Worm (Caenorhabditis elegans): ENCODE measurements around the gene ztf-1.
A peak's percentile ranks its signal among the peaks of the same experiment; 100 is the strongest.

ztf-1 gene

ce11 chrIII:8799964-8800795, 8.0 kb upstream of the ztf-1 start, which contains the start of gene F54F2.6 (continued):
- TF ChIP-seq dsc-1 (tag; optimal IDR thresholded peaks at IDR 0.05) (peak; percentile 89), nhr-71 (tag; optimal IDR thresholded peaks at IDR 0.05) (peak; percentile 98), pax-3 (tag; optimal IDR thresholded peaks at IDR 0.05) (peak; percentile 86), unc-130 (tag; optimal IDR thresholded peaks at IDR 0.05) (peak; percentile 75), hlh-4 (tag; optimal IDR thresholded peaks at IDR 0.05) (no peak), ceh-88 (GFP tag; IDR thresholded peaks at IDR 0.05) (peak; percentile 73), ama-1 (optimal IDR thresholded peaks at IDR 0.05) (no peak), lsy-2 (tag; optimal IDR thresholded peaks at IDR 0.05) (peak; percentile 84 to 89), lir-3 (tag; optimal IDR thresholded peaks at IDR 0.05; ENCODE audit: poor library complexity) (peak; percentile 60), ets-5 (GFP tag; IDR thresholded peaks at IDR 0.05) (no peak), pag-3 (tag; optimal IDR thresholded peaks at IDR 0.05; ENCODE audit: borderline replicate concordance, insufficient read depth) (no peak), Y116A8C.19 (tag; optimal IDR thresholded peaks at IDR 0.05; ENCODE audit: borderline replicate concordance) (no peak), mef-2 (tag; optimal IDR thresholded peaks at IDR 0.05) (peak; percentile 84), unc-86 (tag; optimal IDR thresholded peaks at IDR 0.05) (peak; percentile 98), nhr-47 (tag; optimal IDR thresholded peaks at IDR 0.05) (peak; percentile 94), mab-9 (GFP tag; IDR thresholded peaks at IDR 0.05) (peak; percentile 76), dpl-1 (GFP tag; optimal IDR thresholded peaks at IDR 0.05) (peak; percentile 26 to 60 (median 51)), skn-1 (tag; optimal IDR thresholded peaks at IDR 0.05) (no peak), ceh-63 (GFP tag; optimal IDR thresholded peaks at IDR 0.05) (no peak), lin-15B (tag; optimal IDR thresholded peaks at IDR 0.05) (no peak), sptf-1 (tag; optimal IDR thresholded peaks at IDR 0.05) (no peak), xbp-1 (tag; optimal IDR thresholded peaks at IDR 0.05) (peak; percentile 83), egl-27 (tag; optimal IDR thresholded peaks at IDR 0.05) (peak; percentile 85 to 94), fkh-10 (GFP tag; optimal IDR thresholded peaks at IDR 0.05) (peak; percentile 90), nhr-76 (tag; optimal IDR thresholded peaks at IDR 0.05) (peak; percentile 32), unc-98 (GFP tag; IDR thresholded peaks at IDR 0.05) (no peak; the same call in 1 of the 2 replicates), nhr-19 (GFP tag; conservative IDR thresholded peaks at IDR 0.05) (peak; percentile 90), efl-1 (optimal IDR thresholded peaks at IDR 0.05) (peak; percentile 73 to 79), efl-1 (GFP tag; optimal IDR thresholded peaks at IDR 0.05 in 1 of 2) (peak; percentile 22 to 95), C16A3.4 (tag; optimal IDR thresholded peaks at IDR 0.05) (peak; percentile 73), elt-2 (tag; optimal IDR thresholded peaks at IDR 0.05) (peak; percentile 71), snpc-4 (tag; optimal IDR thresholded peaks at IDR 0.05) (peak; percentile 62), fkh-4 (tag; optimal IDR thresholded peaks at IDR 0.05; ENCODE audit: borderline replicate concordance) (peak; percentile 79), nhr-84 (tag; optimal IDR thresholded peaks at IDR 0.05) (no peak), nhr-237 (tag; optimal IDR thresholded peaks at IDR 0.05) (no peak), ceh-90 (tag; optimal IDR thresholded peaks at IDR 0.05) (peak; percentile 17), ces-1 (GFP tag; optimal IDR thresholded peaks at IDR 0.05) (no peak), tlp-1 (tag; optimal IDR thresholded peaks at IDR 0.05) (no peak), lin-35 (GFP tag; optimal IDR thresholded peaks at IDR 0.05) (peak; percentile 61 to 67)

ce11 chrIII:8797211-8797733, 5.1 kb upstream of the ztf-1 start:
- TF ChIP-seq hpl-2 (GFP tag; optimal IDR thresholded peaks at IDR 0.05) (peak; percentile 36), swsn-7 (tag; optimal IDR thresholded peaks at IDR 0.05) (peak; percentile 87), ceh-88 (GFP tag; IDR thresholded peaks at IDR 0.05) (no peak), hlh-17 (GFP tag; optimal IDR thresholded peaks at IDR 0.05; ENCODE audit: borderline replicate concordance) (no peak), hlh-4 (tag; optimal IDR thresholded peaks at IDR 0.05) (no peak), tbx-2 (tag; optimal IDR thresholded peaks at IDR 0.05) (peak; percentile 86), ztf-11 (tag; optimal IDR thresholded peaks at IDR 0.05) (peak in 1 of 2 experiments; percentile 49), nhr-12 (tag; optimal IDR thresholded peaks at IDR 0.05) (no peak), dpl-1 (GFP tag; optimal IDR thresholded peaks at IDR 0.05) (peak in 2 of 3 experiments; percentile 27 to 48), xbp-1 (tag; optimal IDR thresholded peaks at IDR 0.05) (peak; percentile 70), mep-1 (tag; optimal IDR thresholded peaks at IDR 0.05) (peak; percentile 84), ceh-8 (GFP tag; optimal IDR thresholded peaks at IDR 0.05) (peak; percentile 28), mab-9 (GFP tag; IDR thresholded peaks at IDR 0.05) (0 out of 2 replicates have a peak, but pooled peaks have one; percentile 67), fos-1 (tag; optimal IDR thresholded peaks at IDR 0.05) (peak; percentile 87), sptf-1 (tag; optimal IDR thresholded peaks at IDR 0.05) (no peak), nhr-20 (tag; optimal IDR thresholded peaks at IDR 0.05) (peak; percentile 89), elt-3 (tag; optimal IDR thresholded peaks at IDR 0.05) (peak in 5 of 6 experiments; percentile 2 to 87 (median 69)), pqm-1 (tag; optimal IDR thresholded peaks at IDR 0.05) (no peak)
